Fruit fly (Drosophila melanogaster): ENCODE data around the gene Nop56.

The Nop56 gene

DNA sequence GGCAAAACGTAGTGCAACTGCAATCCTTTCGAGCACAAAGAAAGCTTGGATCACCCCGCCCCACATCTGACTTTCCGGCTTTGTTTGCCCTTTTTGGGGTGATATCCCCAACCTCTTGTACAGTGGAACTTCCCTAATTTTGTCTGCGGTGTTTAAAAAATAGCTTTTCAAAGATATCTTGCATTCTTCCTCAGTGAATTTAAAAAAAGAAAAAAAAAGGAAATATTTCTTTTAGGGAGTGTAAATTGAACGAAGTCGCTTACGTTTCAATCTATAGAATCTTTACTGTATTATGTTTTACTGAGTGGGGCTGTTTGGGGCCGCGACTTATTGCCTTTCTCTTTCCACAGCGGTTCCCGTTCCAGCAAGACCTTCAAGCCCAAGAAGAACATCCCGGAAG, 750 bp upstream of the Nop56 start (continued):
- TF ChIP-seq CG11695 (GFP tag; IDR thresholded peaks at IDR 0.05) (peak; percentile 69), B-H2 (GFP tag; optimal IDR thresholded peaks at IDR 0.05) (no peak), nom (GFP tag; optimal IDR thresholded peaks at IDR 0.05) (peak; percentile 21), Aef1 (GFP tag; IDR thresholded peaks at IDR 0.05) (peak; percentile 66), Ssrp (tag; optimal IDR thresholded peaks at IDR 0.05) (peak; percentile 43), grn (GFP tag; optimal IDR thresholded peaks at IDR 0.05) (no peak), dmrt99B (tag; optimal IDR thresholded peaks at IDR 0.05) (no peak), Six4 (GFP tag; optimal IDR thresholded peaks at IDR 0.05) (peak; percentile 4), lmd (GFP tag; IDR thresholded peaks at IDR 0.05) (peak; percentile 84), CG18599 (GFP tag; optimal IDR thresholded peaks at IDR 0.05) (peak; percentile 70), Ravus (GFP tag; IDR thresholded peaks at IDR 0.05) (peak; percentile 43), CG12071 (GFP tag; optimal IDR thresholded peaks at IDR 0.05) (no peak), sob (GFP tag; IDR thresholded peaks at IDR 0.05) (peak; percentile 72), disco-r (GFP tag; optimal IDR thresholded peaks at IDR 0.05) (no peak), Gsc (GFP tag; IDR thresholded peaks at IDR 0.05) (no peak), D (optimal IDR thresholded peaks at IDR 0.05) (no peak), D (GFP tag; optimal IDR thresholded peaks at IDR 0.05) (no peak), CG7745 (tag; optimal IDR thresholded peaks at IDR 0.05) (no peak), Scr (GFP tag; IDR thresholded peaks at IDR 0.05; ENCODE audit: partially characterized antibody) (no peak), Mad (GFP tag; optimal IDR thresholded peaks at IDR 0.05) (no peak), trem (tag; optimal IDR thresholded peaks at IDR 0.05) (no peak), bbx (GFP tag; IDR thresholded peaks at IDR 0.05; ENCODE audit: partially characterized antibody) (no peak), trh (GFP tag; optimal IDR thresholded peaks at IDR 0.05) (no peak), crol (GFP tag; IDR thresholded peaks at IDR 0.05) (no peak), Mrtf (GFP tag; IDR thresholded peaks at IDR 0.05) (peak; percentile 84), danr (GFP tag; IDR thresholded peaks at IDR 0.05) (peak; percentile 64; the same call in 1 of the 2 replicates), C15 (GFP tag; IDR thresholded peaks at IDR 0.05) (no peak), ro (GFP tag; IDR thresholded peaks at IDR 0.05) (no peak), jumu (GFP tag; optimal IDR thresholded peaks at IDR 0.05) (no peak), row (GFP tag; IDR thresholded peaks at IDR 0.05) (peak; percentile 85), Nf-YA (GFP tag; IDR thresholded peaks at IDR 0.05) (0 out of 2 replicates have a peak, but pooled peaks have one; percentile 28), CG17829 (tag; optimal IDR thresholded peaks at IDR 0.05) (peak; percentile 41), Dll (GFP tag; IDR thresholded peaks at IDR 0.05; ENCODE audit: partially characterized antibody) (no peak), psq (GFP tag; optimal IDR thresholded peaks at IDR 0.05) (no peak), pho (GFP tag; optimal IDR thresholded peaks at IDR 0.05) (peak; percentile 62), Jarid2 (GFP tag; optimal IDR thresholded peaks at IDR 0.05) (no peak), bab2 (GFP tag; optimal IDR thresholded peaks at IDR 0.05) (peak; percentile 50), salm (tag; optimal IDR thresholded peaks at IDR 0.05) (peak; percentile 17), CG8924 (tag; optimal IDR thresholded peaks at IDR 0.05) (no peak), CG17912 (GFP tag; optimal IDR thresholded peaks at IDR 0.05) (no peak), unpg (GFP tag; optimal IDR thresholded peaks at IDR 0.05) (peak; percentile 73), Blimp-1 (GFP tag; optimal IDR thresholded peaks at IDR 0.05) (no peak), Antp (GFP tag; optimal IDR thresholded peaks at IDR 0.05) (peak; percentile 56), pan (optimal IDR thresholded peaks at IDR 0.05) (no peak), pan (GFP tag; optimal IDR thresholded peaks at IDR 0.05 in 1 of 2, IDR thresholded peaks at IDR 0.05 in 1 of 2) (peak in 1 of 2 experiments; percentile 86), TFAM (GFP tag; optimal IDR thresholded peaks at IDR 0.05) (no peak), CG10565 (GFP tag; optimal IDR thresholded peaks at IDR 0.05) (no peak), eyg (GFP tag; optimal IDR thresholded peaks at IDR 0.05) (peak; percentile 60), CG17802 (tag; optimal IDR thresholded peaks at IDR 0.05) (no peak), CG6854 (GFP tag; optimal IDR thresholded peaks at IDR 0.05) (peak; percentile 29), CG7987 (GFP tag; optimal IDR thresholded peaks at IDR 0.05) (no peak), CG18011 (GFP tag; optimal IDR thresholded peaks at IDR 0.05) (no peak)

Data from whole organism, embryonic.